Worm (Caenorhabditis elegans): ENCODE data around the gene R04F11.2.

DNA sequence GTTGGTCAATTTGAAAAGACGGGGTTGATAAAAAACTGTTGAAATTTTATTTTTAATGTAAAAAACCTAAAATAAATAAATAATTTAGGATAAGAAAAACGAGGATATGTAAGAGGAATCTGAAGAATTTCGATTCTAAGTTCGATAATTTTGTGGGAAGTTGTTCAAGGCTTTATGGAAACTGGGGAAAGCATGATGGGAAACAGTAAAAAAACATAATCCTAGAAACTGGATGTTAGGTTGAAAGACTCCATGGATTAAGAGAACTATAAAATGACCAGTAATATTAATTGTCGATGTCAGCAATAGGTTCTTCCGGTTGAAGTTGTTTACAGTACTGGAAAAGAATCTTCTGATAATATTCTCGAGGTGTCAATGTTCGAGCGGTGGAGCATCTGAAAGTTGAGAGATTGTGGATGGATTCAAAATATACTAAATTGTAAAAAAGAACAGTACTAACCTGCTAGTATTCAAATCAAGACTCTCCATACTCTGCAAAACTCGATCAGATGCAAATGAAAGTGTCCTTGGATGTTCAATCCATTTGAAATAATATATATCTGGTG, 2.2 kb downstream of the R04F11.2 start:
- TF ChIP-seq npax-4 (tag; optimal IDR thresholded peaks at IDR 0.05): no peak
- no peak for TF ChIP-seq nhr-232 (tag; optimal IDR thresholded peaks at IDR 0.05)
- TF ChIP-seq ceh-31 (tag; optimal IDR thresholded peaks at IDR 0.05): no peak
- TF ChIP-seq pros-1 (tag; optimal IDR thresholded peaks at IDR 0.05): no peak
- no peak for TF ChIP-seq hlh-13 (GFP tag; optimal IDR thresholded peaks at IDR 0.05)
- TF ChIP-seq nfya-1 (tag; optimal IDR thresholded peaks at IDR 0.05): no peak
- no peak for TF ChIP-seq ama-1 (optimal IDR thresholded peaks at IDR 0.05)
